Fruit fly (Drosophila melanogaster): ENCODE data around the gene CG17375.

CG17375 gene

DNA sequence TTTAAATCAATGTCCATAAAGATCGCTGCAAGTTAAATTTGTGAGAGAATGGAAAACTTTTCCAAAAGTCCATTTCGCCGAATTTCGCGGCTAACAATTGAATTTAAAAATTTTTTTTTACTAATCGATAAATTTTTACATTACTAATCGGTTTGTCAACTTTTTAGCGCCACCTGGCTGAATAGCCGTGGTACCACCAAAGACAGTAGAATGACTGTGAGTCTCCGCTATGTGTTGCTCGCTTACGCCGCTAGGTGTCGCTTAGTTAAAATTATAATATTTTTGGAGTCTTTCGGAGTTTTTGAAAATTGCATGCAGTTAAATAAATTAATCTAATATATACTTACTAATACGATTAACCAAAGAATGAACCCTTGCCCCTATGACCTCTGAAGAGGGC, 8.2 kb downstream of the CG17375 start (continued):
- TF ChIP-seq CG6854 (GFP tag; optimal IDR thresholded peaks at IDR 0.05) (no peak), eg (GFP tag; IDR thresholded peaks at IDR 0.05) (no peak), CG32006 (GFP tag; optimal IDR thresholded peaks at IDR 0.05) (no peak), CG4318 (GFP tag; optimal IDR thresholded peaks at IDR 0.05) (no peak), Sox14 (GFP tag; optimal IDR thresholded peaks at IDR 0.05) (peak; percentile 38), Eip75B (GFP tag; optimal IDR thresholded peaks at IDR 0.05) (no peak), spab (GFP tag; optimal IDR thresholded peaks at IDR 0.05) (no peak), CG6276 (GFP tag; optimal IDR thresholded peaks at IDR 0.05) (no peak), Eip78C (GFP tag) (no peak), CG34406 (GFP tag; optimal IDR thresholded peaks at IDR 0.05) (no peak), Ets21C (GFP tag; optimal IDR thresholded peaks at IDR 0.05) (peak; percentile 11), fd59A (GFP tag; optimal IDR thresholded peaks at IDR 0.05) (no peak), topi (GFP tag; optimal IDR thresholded peaks at IDR 0.05) (no peak), achi (GFP tag; optimal IDR thresholded peaks at IDR 0.05) (no peak)

DNA sequence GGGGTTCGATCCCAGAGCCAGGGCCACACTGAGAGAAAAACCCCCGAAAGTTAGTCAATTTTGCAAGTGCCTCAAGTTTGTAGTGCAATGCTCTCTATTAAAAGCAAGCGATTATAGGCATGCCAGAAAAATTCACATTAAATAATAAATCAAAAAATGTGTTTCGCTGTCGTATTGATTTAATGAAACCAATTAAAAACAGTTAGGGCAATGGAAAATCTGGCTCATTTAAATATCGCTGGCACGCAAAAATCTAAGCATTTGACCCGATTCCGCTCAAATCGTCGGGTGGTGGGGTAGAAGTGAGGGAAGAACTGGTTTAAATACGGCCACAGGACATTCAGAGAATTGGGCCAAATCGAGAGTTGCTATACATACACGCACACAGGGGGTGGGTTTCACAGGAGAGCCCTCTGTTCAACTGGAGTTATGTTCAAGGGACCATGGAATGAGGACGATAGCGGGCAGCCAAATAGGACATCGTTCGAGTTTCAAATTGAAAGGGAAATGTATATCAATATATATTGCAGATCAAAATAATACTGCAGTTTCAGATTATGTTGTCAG, 10.6 kb downstream of the CG17375 start:
- TF ChIP-seq CG6163 (GFP tag; IDR thresholded peaks at IDR 0.05) (0 out of 3 replicates have a peak, but pooled peaks have one; percentile 15), ss (GFP tag; optimal IDR thresholded peaks at IDR 0.05) (no peak), Smox (GFP tag; optimal IDR thresholded peaks at IDR 0.05) (no peak), CG3919 (GFP tag; optimal IDR thresholded peaks at IDR 0.05) (peak; percentile 6), CG10631 (GFP tag; optimal IDR thresholded peaks at IDR 0.05) (no peak), CG8119 (GFP tag; IDR thresholded peaks at IDR 0.05) (0 out of 3 replicates have a peak, but pooled peaks have one; percentile 8), CG32006 (GFP tag; optimal IDR thresholded peaks at IDR 0.05) (peak; percentile 44), achi (GFP tag; optimal IDR thresholded peaks at IDR 0.05) (peak; percentile 21), Hr4 (GFP tag; optimal IDR thresholded peaks at IDR 0.05) (peak; percentile 13), CG15336 (GFP tag; IDR thresholded peaks at IDR 0.05) (no peak), Eip78C (GFP tag) (peak; percentile 79), fkh (GFP tag; optimal IDR thresholded peaks at IDR 0.05) (no peak), svp (GFP tag) (peak; percentile 73), topi (GFP tag; optimal IDR thresholded peaks at IDR 0.05) (peak; percentile 22), net (GFP tag; optimal IDR thresholded peaks at IDR 0.05) (peak; percentile 2), Ets96B (tag; optimal IDR thresholded peaks at IDR 0.05) (peak; percentile 5), salr (GFP tag; optimal IDR thresholded peaks at IDR 0.05) (no peak)

DNA sequence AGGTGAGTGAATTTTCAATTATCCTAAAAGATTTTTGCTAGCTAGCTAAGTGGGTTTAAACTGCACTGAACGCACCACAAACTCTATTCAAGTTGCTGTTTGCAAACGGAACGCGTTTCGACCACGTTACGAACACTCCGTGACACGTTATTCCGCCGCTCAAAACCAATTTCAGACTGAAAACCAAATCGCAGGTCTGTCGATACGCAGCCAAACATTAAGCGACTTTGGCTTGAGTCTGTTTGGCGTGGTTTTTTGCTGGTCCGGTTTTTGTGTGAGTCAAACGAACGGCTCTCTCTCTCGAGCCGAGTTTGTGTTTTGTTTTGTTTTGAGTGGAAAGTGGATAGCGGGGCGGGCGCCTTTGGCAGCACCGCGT, 11.2 kb downstream of the CG17375 start:
- no peak for TF ChIP-seq CG6808 (GFP tag; optimal IDR thresholded peaks at IDR 0.05)
- TF ChIP-seq eg (GFP tag; IDR thresholded peaks at IDR 0.05): 0 out of 3 replicates have a peak, but pooled peaks have one; percentile 7
- TF ChIP-seq svp (GFP tag): no peak
- TF ChIP-seq Sox15 (GFP tag; optimal IDR thresholded peaks at IDR 0.05): no peak
- TF ChIP-seq CG15336 (GFP tag; IDR thresholded peaks at IDR 0.05): no peak
- TF ChIP-seq CG6276 (GFP tag; optimal IDR thresholded peaks at IDR 0.05): no peak
- TF ChIP-seq CG10669 (GFP tag; optimal IDR thresholded peaks at IDR 0.05): no peak
- TF ChIP-seq fkh (GFP tag; optimal IDR thresholded peaks at IDR 0.05): peak; percentile 49
- no peak for TF ChIP-seq fd85E (GFP tag; optimal IDR thresholded peaks at IDR 0.05)
- TF ChIP-seq CG6854 (GFP tag; optimal IDR thresholded peaks at IDR 0.05): peak; percentile 12
- TF ChIP-seq cyc (GFP tag; optimal IDR thresholded peaks at IDR 0.05): no peak

DNA sequence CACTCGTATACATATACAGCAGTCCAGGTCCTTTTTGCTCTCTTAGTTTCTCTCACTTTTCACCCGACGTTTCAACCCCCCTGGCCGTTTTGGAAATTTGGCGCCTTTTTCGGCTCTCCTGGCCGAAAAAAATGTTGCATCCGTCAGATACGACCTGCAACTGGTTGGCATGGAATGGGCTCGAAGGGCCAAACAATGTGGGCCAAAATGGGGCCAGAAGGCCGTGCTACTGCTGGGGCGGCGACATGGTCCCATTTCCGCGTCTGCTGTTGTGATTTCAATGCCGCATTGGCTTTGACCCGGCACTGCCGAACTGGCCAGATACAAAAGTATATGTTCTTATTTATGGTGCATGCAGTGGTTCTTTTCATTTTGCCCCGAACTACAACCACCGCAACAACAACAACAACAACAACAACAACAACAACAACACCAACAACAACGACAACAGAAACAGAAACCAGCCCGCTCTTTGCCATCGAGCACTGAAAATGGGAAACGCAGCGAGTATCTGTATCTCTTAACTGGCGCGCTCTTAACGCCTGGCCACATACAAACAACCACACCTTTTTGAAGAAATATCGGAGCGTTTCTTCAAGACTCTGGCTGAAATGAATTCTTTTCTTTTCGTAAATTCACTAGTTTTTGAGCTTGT, 11.7 kb downstream of the CG17375 start:
- TF ChIP-seq CG7368 (GFP tag; optimal IDR thresholded peaks at IDR 0.05) (peak; percentile 6), svp (GFP tag) (peak; percentile 46), CG1621 (tag; optimal IDR thresholded peaks at IDR 0.05) (peak; percentile 4), eg (GFP tag; IDR thresholded peaks at IDR 0.05) (0 out of 3 replicates have a peak, but pooled peaks have one; percentile 24), dsx (GFP tag; optimal IDR thresholded peaks at IDR 0.05; ENCODE audit: poor library complexity, severe bottlenecking) (peak; percentile 23), lz (GFP tag; optimal IDR thresholded peaks at IDR 0.05) (no peak), CG10631 (GFP tag; optimal IDR thresholded peaks at IDR 0.05) (no peak), CG6808 (GFP tag; optimal IDR thresholded peaks at IDR 0.05) (peak; percentile 3)

All from whole organism, prepupa.